Fruit fly (Drosophila melanogaster): ENCODE results near the gene CG9757.

Gene CG9757

dm6 chr3R:13615617-13616016, 3.4 kb upstream of the CG9757 start, which contains the start of gene CG9269:
Gene CG9269, plus strand, starts transcription at chr3R:13615917.
- TF ChIP-seq Dll (optimal IDR thresholded peaks at IDR 0.05) (no peak), usp (GFP tag; optimal IDR thresholded peaks at IDR 0.05) (no peak), EcR (GFP tag; optimal IDR thresholded peaks at IDR 0.05) (no peak), pan (optimal IDR thresholded peaks at IDR 0.05) (no peak), psq (optimal IDR thresholded peaks at IDR 0.05) (no peak), CG8478 (optimal IDR thresholded peaks at IDR 0.05) (no peak)

DNA sequence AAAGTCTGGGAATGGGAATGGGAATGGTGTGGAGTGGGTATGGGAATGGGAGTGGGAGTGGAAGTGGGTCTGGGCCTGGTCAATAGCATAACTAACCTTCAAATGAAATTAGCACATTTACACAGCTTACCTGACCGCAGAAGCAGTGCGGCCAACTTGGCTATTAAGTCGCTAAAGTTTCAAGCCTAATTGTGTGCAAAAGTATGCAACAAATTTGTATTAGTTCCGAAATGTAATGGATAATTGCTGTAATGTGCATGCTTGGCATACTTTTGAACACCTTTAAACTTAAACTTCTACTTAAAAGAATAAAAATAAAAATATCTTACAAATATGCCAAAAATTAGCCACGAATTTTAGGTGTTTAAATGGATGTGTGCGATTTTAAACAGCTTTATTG, 2.8 kb upstream of the CG9757 start:
- no peak for TF ChIP-seq Dll (optimal IDR thresholded peaks at IDR 0.05)
- no peak for TF ChIP-seq psq (optimal IDR thresholded peaks at IDR 0.05)
- no peak for TF ChIP-seq usp (GFP tag; optimal IDR thresholded peaks at IDR 0.05)
- no peak for TF ChIP-seq EcR (GFP tag; optimal IDR thresholded peaks at IDR 0.05)
- no peak for TF ChIP-seq CG8478 (optimal IDR thresholded peaks at IDR 0.05)
- no peak for TF ChIP-seq pan (optimal IDR thresholded peaks at IDR 0.05)

dm6 chr3R:13609146-13609545, 3.1 kb downstream of the CG9757 start, which contains the start of gene CG9759:
Gene CG9759, minus strand, starts transcription at chr3R:13609246.
- TF ChIP-seq psq (optimal IDR thresholded peaks at IDR 0.05) (no peak), CG8478 (optimal IDR thresholded peaks at IDR 0.05) (no peak), EcR (GFP tag; optimal IDR thresholded peaks at IDR 0.05) (no peak)

dm6 chr3R:13600539-13600938, 11.7 kb downstream of the CG9757 start:
- TF ChIP-seq psq (optimal IDR thresholded peaks at IDR 0.05) (no peak), EcR (GFP tag; optimal IDR thresholded peaks at IDR 0.05) (no peak), CG8478 (optimal IDR thresholded peaks at IDR 0.05) (no peak), usp (GFP tag; optimal IDR thresholded peaks at IDR 0.05) (no peak), Dll (optimal IDR thresholded peaks at IDR 0.05) (no peak), pan (optimal IDR thresholded peaks at IDR 0.05) (no peak)

- no peak for TF ChIP-seq EcR (GFP tag; optimal IDR thresholded peaks at IDR 0.05)
- TF ChIP-seq psq (optimal IDR thresholded peaks at IDR 0.05), result no peak
- no peak for TF ChIP-seq Dll (optimal IDR thresholded peaks at IDR 0.05)
- TF ChIP-seq usp (GFP tag; optimal IDR thresholded peaks at IDR 0.05), result no peak
These were observed 15.8 kb downstream of the CG9757 start for dm6 chr3R:13596409-13596808.

DNA sequence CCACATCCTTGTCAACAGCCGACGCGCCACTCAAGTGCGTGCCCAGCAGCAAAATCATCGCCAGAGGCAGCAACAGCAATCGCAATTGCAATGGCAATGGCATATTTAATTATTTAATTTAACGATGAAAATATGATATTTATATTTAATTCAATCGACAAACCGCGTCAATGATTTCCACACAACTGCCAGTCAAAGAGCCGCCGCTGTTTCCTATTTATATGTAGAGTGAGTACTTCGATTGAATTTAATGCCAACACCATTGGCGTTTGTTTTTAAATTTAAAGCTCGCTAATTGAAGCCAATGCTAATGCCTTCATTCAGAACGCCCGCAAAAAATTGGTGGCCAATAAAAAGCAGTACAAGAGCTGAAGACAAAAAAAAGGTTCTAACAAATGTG, 19.7 kb downstream of the CG9757 start, which contains the start of gene CG14369:
TSS of gene CG14369 (minus strand) at position 101 of the 400 bp plus-strand sequence.
- TF ChIP-seq Dll (optimal IDR thresholded peaks at IDR 0.05) (no peak), pan (optimal IDR thresholded peaks at IDR 0.05) (no peak), usp (GFP tag; optimal IDR thresholded peaks at IDR 0.05) (no peak), CG8478 (optimal IDR thresholded peaks at IDR 0.05) (no peak), psq (optimal IDR thresholded peaks at IDR 0.05) (no peak), EcR (GFP tag; optimal IDR thresholded peaks at IDR 0.05) (no peak)

- no peak for TF ChIP-seq CG8478 (optimal IDR thresholded peaks at IDR 0.05)
- TF ChIP-seq pan (optimal IDR thresholded peaks at IDR 0.05), result no peak
- TF ChIP-seq psq (optimal IDR thresholded peaks at IDR 0.05), result no peak
- no peak for TF ChIP-seq usp (GFP tag; optimal IDR thresholded peaks at IDR 0.05)
- TF ChIP-seq EcR (GFP tag; optimal IDR thresholded peaks at IDR 0.05), result no peak
- TF ChIP-seq Dll (optimal IDR thresholded peaks at IDR 0.05), result no peak
These were observed 24.5 kb downstream of the CG9757 start, which contains the start of gene CG14370 for dm6 chr3R:13587697-13588096. Gene CG14370, plus strand, starts transcription at chr3R:13587997.

Data from whole organism.